Fruit fly (Drosophila melanogaster) whole organism, pupa: ENCODE data around the gene Xe7.

Experiments
- CG14655 ChIP-seq: fragments of 200-800 bp; sonication (Bioruptor generic); optimal IDR thresholded peaks from 3 replicates; lab custom pipeline; 2017; ENCODE audit warnings: mild to moderate bottlenecking, missing biosample characterization, missing genetic modification reagents, missing genetic modification characterization
- CG4496 ChIP-seq: fragments of 200-800 bp; sonication (Bioruptor generic); IDR thresholded peaks from 3 replicates; pipeline ENCODE4 v1.3.6; 2022; ENCODE audit warnings: missing biosample characterization, missing genetic modification characterization
- fd96Ca ChIP-seq: fragments of 200-800 bp; sonication (Bioruptor generic); IDR thresholded peaks from 3 replicates; pipeline ENCODE4 v1.3.6; 2022; ENCODE audit warnings: missing biosample characterization, missing genetic modification characterization
- gl ChIP-seq: fragments of 200-800 bp; sonication (Bioruptor generic); optimal IDR thresholded peaks from 2 replicates; lab custom pipeline; 2018; ENCODE audit warnings: missing biosample characterization, mild to moderate bottlenecking, missing genetic modification characterization

DNA sequence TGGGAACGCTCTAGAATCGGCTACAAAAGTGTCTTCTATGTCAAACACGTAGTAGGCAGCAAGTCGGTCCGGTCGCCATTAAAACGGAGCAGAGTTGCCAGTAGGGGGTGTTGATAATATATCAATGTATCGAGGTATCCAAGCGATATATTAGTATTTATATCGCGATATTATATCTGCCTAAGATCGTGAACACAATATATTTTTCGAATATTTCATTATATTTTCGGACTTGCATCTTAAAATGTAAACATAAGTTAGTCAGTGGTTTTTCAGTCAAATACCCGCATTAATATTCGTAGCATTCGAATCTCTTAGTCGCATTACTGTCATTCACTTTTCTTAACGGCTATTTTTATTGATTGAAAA, 9.3 kb downstream of the Xe7 start, which contains the start of gene CG2182:
- TF ChIP-seq fd96Ca (no peak), CG14655 (GFP tag; lab: Kevin White, UChicago) (no peak), CG4496 (GFP tag; lab: Robert Waterston, UW) (no peak), gl (tag; lab: Kevin White, UChicago) (no peak)
